Fruit fly (Drosophila melanogaster): ENCODE measurements around the gene CG10413.

DNA sequence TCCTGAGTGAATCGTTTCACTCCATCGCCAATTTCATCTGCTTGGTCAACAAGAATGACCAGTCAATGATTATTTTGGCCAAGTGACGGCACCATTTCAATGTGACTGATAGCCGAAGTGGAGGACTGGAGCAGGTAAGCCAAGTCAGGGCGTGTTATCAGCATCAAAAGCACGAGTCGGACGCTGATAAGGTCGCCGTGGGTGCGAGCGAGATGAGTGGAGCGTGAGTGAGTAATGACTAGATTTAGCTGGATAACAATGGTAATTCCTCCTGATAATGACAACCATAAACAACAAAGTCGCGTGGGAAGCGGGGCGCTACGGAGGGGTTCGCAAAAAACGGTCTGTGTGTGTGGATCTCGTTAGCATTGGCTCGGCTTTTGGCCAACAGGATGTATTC lies 44.0 kb downstream of the CG10413 start:
- TF ChIP-seq CG8478 (optimal IDR thresholded peaks at IDR 0.05) (no peak), psq (optimal IDR thresholded peaks at IDR 0.05) (no peak), usp (GFP tag; optimal IDR thresholded peaks at IDR 0.05) (no peak)
